Fruit fly (Drosophila melanogaster) whole organism, embryonic: Measurements from ENCODE around the gene Nepl7.

Experiments used
- Atf-2 ChIP-seq: fragments of 200-800 bp; sonication (Bioruptor generic); optimal IDR thresholded peaks from 2 replicates; lab custom pipeline; 2016; ENCODE audit warnings: missing biosample characterization, missing genetic modification characterization
- CG10274 ChIP-seq: fragments of 200-800 bp; sonication (Bioruptor generic); optimal IDR thresholded peaks from 3 replicates; lab custom pipeline; 2017; ENCODE audit warnings: missing biosample characterization, mild to moderate bottlenecking, missing genetic modification characterization
- CG10654 ChIP-seq: fragments of 200-800 bp; sonication (Bioruptor generic); optimal IDR thresholded peaks from 2 replicates; lab custom pipeline; 2016; ENCODE audit warnings: missing biosample characterization, missing genetic modification characterization
- CG11085 ChIP-seq: fragments of 200-800 bp; sonication (Bioruptor generic); IDR thresholded peaks from 2 replicates; pipeline ENCODE4 v1.3.6; 2022; ENCODE audit warnings: missing biosample characterization, missing genetic modification characterization
- CG14441 ChIP-seq: fragments of 200-800 bp; sonication (Bioruptor generic); IDR thresholded peaks from 2 replicates; pipeline ENCODE4 v1.3.6; 2022; ENCODE audit warnings: missing biosample characterization, missing genetic modification characterization
- CG14667 ChIP-seq: fragments of 200-800 bp; sonication (Bioruptor generic); IDR thresholded peaks from 2 replicates; pipeline ENCODE4 v1.3.6; 2022; ENCODE audit warnings: missing biosample characterization, missing genetic modification characterization
- CG15011 ChIP-seq: fragments of 200-800 bp; sonication (Bioruptor generic); optimal IDR thresholded peaks from 3 replicates; lab custom pipeline; 2018; ENCODE audit warnings: missing biosample characterization, mild to moderate bottlenecking, missing genetic modification characterization
- CG15269 ChIP-seq: fragments of 200-800 bp; sonication (Bioruptor generic); optimal IDR thresholded peaks from 2 replicates; lab custom pipeline; 2018; ENCODE audit warnings: missing biosample characterization, mild to moderate bottlenecking, missing genetic modification characterization, moderate library complexity
- CG1602 ChIP-seq: fragments of 200-800 bp; sonication (Bioruptor generic); optimal IDR thresholded peaks from 3 replicates; lab custom pipeline; 2016; ENCODE audit warnings: missing biosample characterization, missing genetic modification characterization
- CG17186 ChIP-seq: fragments of 200-800 bp; sonication (Bioruptor generic); optimal IDR thresholded peaks from 3 replicates; lab custom pipeline; 2017; ENCODE audit warnings: missing biosample characterization, missing genetic modification reagents, missing genetic modification characterization
- CG17829 ChIP-seq: fragments of 200-800 bp; optimal IDR thresholded peaks from 2 replicates; lab custom pipeline; 2019; ENCODE audit warnings: missing biosample characterization, mild to moderate bottlenecking, missing genetic modification characterization, moderate library complexity
- CG3281 ChIP-seq: fragments of 200-800 bp; sonication (Bioruptor generic); optimal IDR thresholded peaks from 3 replicates; lab custom pipeline; 2017; ENCODE audit warnings: missing biosample characterization, mild to moderate bottlenecking, missing genetic modification characterization
- CG33557 ChIP-seq: fragments of 200-800 bp; sonication (Bioruptor generic); optimal IDR thresholded peaks from 2 replicates; lab custom pipeline; 2019; ENCODE audit warnings: missing biosample characterization, mild to moderate bottlenecking, missing genetic modification characterization, moderate library complexity
- CG34224 ChIP-seq: fragments of 200-800 bp; sonication (Bioruptor generic); IDR thresholded peaks from 3 replicates; pipeline ENCODE4 v1.3.6; 2022; ENCODE audit warnings: missing biosample characterization, missing genetic modification characterization; ENCODE audit not compliant: partially characterized antibody
- CG4617 ChIP-seq: fragments of 200-800 bp; sonication (Bioruptor generic); optimal IDR thresholded peaks from 3 replicates; lab custom pipeline; 2016; ENCODE audit warnings: missing biosample characterization, missing genetic modification characterization, borderline replicate concordance
- CG7556 ChIP-seq: fragments of 200-800 bp; sonication (Bioruptor generic); optimal IDR thresholded peaks from 2 replicates; lab custom pipeline; 2017; ENCODE audit warnings: missing biosample characterization, mild to moderate bottlenecking, missing genetic modification characterization
- CG7745 ChIP-seq: fragments of 200-800 bp; sonication (Bioruptor generic); optimal IDR thresholded peaks from 2 replicates; lab custom pipeline; 2018; ENCODE audit warnings: missing biosample characterization, mild to moderate bottlenecking, missing genetic modification characterization, moderate library complexity
- CG9797 ChIP-seq: fragments of 200-800 bp; sonication (Bioruptor generic); optimal IDR thresholded peaks from 3 replicates; lab custom pipeline; 2018; ENCODE audit warnings: missing biosample characterization, mild to moderate bottlenecking, missing genetic modification characterization
- Deaf1 ChIP-seq: fragments of 200-800 bp; optimal IDR thresholded peaks from 3 replicates; lab custom pipeline; 2019; ENCODE audit warnings: missing biosample characterization, mild to moderate bottlenecking, missing genetic modification characterization, moderate library complexity
- E2f1 ChIP-seq: fragments of 200-800 bp; sonication (Bioruptor generic); IDR thresholded peaks from 2 replicates; pipeline ENCODE4 v1.3.6; 2022; ENCODE audit warnings: missing biosample characterization, missing genetic modification characterization
- Ets97D ChIP-seq: fragments of 200-800 bp; sonication (Bioruptor generic); optimal IDR thresholded peaks from 3 replicates; lab custom pipeline; 2016; ENCODE audit warnings: missing biosample characterization, missing genetic modification characterization
- HLH4C ChIP-seq: fragments of 200-800 bp; sonication (Bioruptor generic); IDR thresholded peaks from 3 replicates; pipeline ENCODE4 v1.3.6; 2022; ENCODE audit warnings: missing biosample characterization, missing genetic modification characterization; ENCODE audit not compliant: partially characterized antibody
- Hr51 ChIP-seq, 2 experiments: fragments of 200-800 bp; sonication (Bioruptor generic); optimal IDR thresholded peaks; 2 replicates in 1 of 2; 3 replicates in 1 of 2; lab custom pipeline; 2016 to 2018; ENCODE audit warnings: missing biosample characterization in 2 of 2, missing genetic modification characterization in 2 of 2, mild to moderate bottlenecking in 1 of 2, moderate library complexity in 1 of 2
- MESR4 ChIP-seq: fragments of 200-800 bp; sonication (Bioruptor generic); optimal IDR thresholded peaks from 2 replicates; lab custom pipeline; 2018; ENCODE audit warnings: missing biosample characterization, mild to moderate bottlenecking, missing genetic modification characterization, moderate library complexity
- Nf-YB ChIP-seq: fragments of 200-800 bp; sonication (Bioruptor generic); optimal IDR thresholded peaks from 3 replicates; lab custom pipeline; 2019; ENCODE audit warnings: missing biosample characterization, mild to moderate bottlenecking, missing genetic modification characterization, moderate library complexity
- Nf-YC ChIP-seq: fragments of 200-800 bp; optimal IDR thresholded peaks from 3 replicates; lab custom pipeline; 2019; ENCODE audit warnings: missing biosample characterization, mild to moderate bottlenecking, missing genetic modification characterization, moderate library complexity
- NfI ChIP-seq: fragments of 200-800 bp; sonication (Bioruptor generic); optimal IDR thresholded peaks from 3 replicates; lab custom pipeline; 2018; ENCODE audit warnings: missing biosample characterization, mild to moderate bottlenecking, missing genetic modification characterization, moderate library complexity
- Ptx1 ChIP-seq: fragments of 200-800 bp; sonication (Bioruptor generic); IDR thresholded peaks from 2 replicates; pipeline ENCODE4 v1.3.6; 2022; ENCODE audit warnings: missing biosample characterization, missing genetic modification characterization
- Scr ChIP-seq: fragments of 200-800 bp; sonication (Bioruptor generic); IDR thresholded peaks from 2 replicates; pipeline ENCODE4 v1.3.6; 2022; ENCODE audit warnings: missing biosample characterization, missing genetic modification characterization; ENCODE audit not compliant: partially characterized antibody
- Stat92E ChIP-seq, 3 experiments: fragments of >200 bp in 2 of 3; fragments of 200-800 bp in 1 of 3; sonication (Bioruptor generic) in 1 of 3; optimal IDR thresholded peaks; 2 replicates each; lab custom pipeline; 2017 to 2019; ENCODE audit warnings: missing biosample characterization in 3 of 3, missing genetic modification characterization in 3 of 3, mild to moderate bottlenecking in 1 of 3, moderate library complexity in 1 of 3
- ac ChIP-seq: fragments of 200-800 bp; sonication (Bioruptor generic); optimal IDR thresholded peaks from 3 replicates; lab custom pipeline; 2017; ENCODE audit warnings: missing biosample characterization, mild to moderate bottlenecking, missing genetic modification characterization
- chn ChIP-seq: fragments of 200-800 bp; sonication (Bioruptor generic); optimal IDR thresholded peaks from 2 replicates; lab custom pipeline; 2016; ENCODE audit warnings: missing biosample characterization, missing genetic modification characterization
- emc ChIP-seq: fragments of 200-800 bp; sonication (Bioruptor generic); optimal IDR thresholded peaks from 2 replicates; lab custom pipeline; 2016; ENCODE audit warnings: missing biosample characterization, missing genetic modification characterization
- ewg ChIP-seq: fragments of 200-800 bp; sonication (Bioruptor generic); optimal IDR thresholded peaks from 3 replicates; lab custom pipeline; 2017; ENCODE audit warnings: mild to moderate bottlenecking, missing biosample characterization, missing genetic modification reagents, missing genetic modification characterization
- fd102C ChIP-seq: fragments of 200-800 bp; sonication (Bioruptor generic); optimal IDR thresholded peaks from 2 replicates; lab custom pipeline; 2018; ENCODE audit warnings: missing biosample characterization, mild to moderate bottlenecking, missing genetic modification characterization, moderate library complexity
- h ChIP-seq: fragments of >200 bp; optimal IDR thresholded peaks from 2 replicates; lab custom pipeline; 2017
- hb ChIP-seq: fragments of 200-800 bp; sonication (Bioruptor generic); IDR thresholded peaks from 3 replicates; pipeline ENCODE4 v1.3.6; 2022; ENCODE audit warnings: missing biosample characterization, missing genetic modification characterization; ENCODE audit not compliant: partially characterized antibody
- kah ChIP-seq: fragments of 200-800 bp; sonication (Bioruptor generic); optimal IDR thresholded peaks from 2 replicates; lab custom pipeline; 2018; ENCODE audit warnings: missing biosample characterization, mild to moderate bottlenecking, missing genetic modification characterization
- kay ChIP-seq: fragments of 200-800 bp; sonication (Bioruptor generic); optimal IDR thresholded peaks from 2 replicates; lab custom pipeline; 2016; ENCODE audit warnings: missing biosample characterization, missing genetic modification characterization
- lilli ChIP-seq: fragments of 200-800 bp; sonication (Bioruptor generic); optimal IDR thresholded peaks from 3 replicates; lab custom pipeline; 2016; ENCODE audit warnings: missing biosample characterization, missing genetic modification characterization
- onecut ChIP-seq: fragments of 200-800 bp; sonication (Bioruptor generic); IDR thresholded peaks from 2 replicates; pipeline ENCODE4 v1.3.6; 2022; ENCODE audit warnings: missing biosample characterization, missing genetic modification characterization
- p53 ChIP-seq: fragments of 200-800 bp; sonication (Bioruptor generic); optimal IDR thresholded peaks from 2 replicates; lab custom pipeline; 2016; ENCODE audit warnings: missing biosample characterization, missing genetic modification characterization
- pho ChIP-seq: fragments of 200-800 bp; sonication (Bioruptor generic); optimal IDR thresholded peaks from 2 replicates; lab custom pipeline; 2016; ENCODE audit warnings: missing biosample characterization, missing genetic modification characterization
- psq ChIP-seq: fragments of 200-800 bp; sonication (Bioruptor generic); optimal IDR thresholded peaks from 2 replicates; lab custom pipeline; 2017; ENCODE audit warnings: missing biosample characterization, missing genetic modification characterization
- slbo ChIP-seq: fragments of 200-800 bp; sonication (Bioruptor generic); IDR thresholded peaks from 2 replicates; pipeline ENCODE4 v1.3.6; 2022; ENCODE audit warnings: missing biosample characterization, missing genetic modification characterization
- sr ChIP-seq: fragments of 200-800 bp; sonication (Bioruptor generic); IDR thresholded peaks from 3 replicates; pipeline ENCODE4 v1.3.6; 2022; ENCODE audit warnings: missing biosample characterization, missing genetic modification characterization
- tin ChIP-seq: fragments of 200-800 bp; sonication (Bioruptor generic); optimal IDR thresholded peaks from 3 replicates; lab custom pipeline; 2016; ENCODE audit warnings: missing biosample characterization, missing genetic modification characterization
- usp ChIP-seq: fragments of >200 bp; optimal IDR thresholded peaks from 2 replicates; lab custom pipeline; 2017; ENCODE audit warnings: missing biosample characterization, missing genetic modification characterization
- wek ChIP-seq: fragments of 200-800 bp; sonication (Bioruptor generic); optimal IDR thresholded peaks from 3 replicates; lab custom pipeline; 2018; ENCODE audit warnings: missing biosample characterization, mild to moderate bottlenecking, missing genetic modification characterization, moderate library complexity

Gene Nepl7

DNA sequence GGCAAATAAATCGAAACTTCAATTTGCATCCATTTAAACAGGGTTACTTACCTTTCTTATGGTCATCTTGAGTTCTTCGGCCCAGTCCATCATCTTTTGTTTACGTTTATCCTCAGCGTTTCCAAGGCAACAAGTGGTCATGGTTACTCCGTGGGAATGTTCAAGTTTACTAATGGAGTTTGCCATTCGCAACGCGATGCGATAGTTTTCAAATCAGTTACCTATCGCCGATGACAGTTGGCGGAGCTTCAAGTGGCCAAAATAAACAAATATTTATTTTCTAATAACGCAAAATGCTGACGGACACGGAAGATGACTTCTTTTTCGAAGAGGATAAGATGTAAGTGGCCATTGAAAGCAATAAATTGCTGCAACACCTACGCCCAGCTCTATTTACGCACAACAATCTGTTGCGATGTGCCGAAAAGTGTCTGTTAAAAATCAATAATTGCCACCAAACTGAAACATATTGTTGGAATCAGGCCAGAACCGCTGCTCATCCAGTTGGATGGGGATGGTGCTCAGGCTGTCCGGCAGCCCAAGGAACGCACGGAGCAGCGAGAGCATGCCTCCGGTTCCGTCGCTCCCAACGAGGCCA, 25.4 kb upstream of the Nepl7 start, which contains the start of the genes IFT43 and PICK1 (continued):
- no peak for TF ChIP-seq pho (GFP tag; lab: Kevin White, UChicago)
- TF ChIP-seq CG33557 (GFP tag; lab: Kevin White, UChicago) = no peak
- no peak for TF ChIP-seq E2f1 (GFP tag; lab: Robert Waterston, UW)
- no peak for TF ChIP-seq CG7556 (GFP tag; lab: Kevin White, UChicago)
- TF ChIP-seq h (lab: Kevin White, UChicago) = no peak
- TF ChIP-seq CG10654 (GFP tag; lab: Kevin White, UChicago) = no peak
- TF ChIP-seq Nf-YC (tag; lab: Kevin White, UChicago) = no peak
- TF ChIP-seq lilli (GFP tag; lab: Kevin White, UChicago) = no peak
- TF ChIP-seq CG10274 (GFP tag; lab: Kevin White, UChicago) = no peak
- peak; percentile 79 for TF ChIP-seq CG34224 (GFP tag; lab: Robert Waterston, UW)
- TF ChIP-seq p53 (GFP tag; lab: Kevin White, UChicago) = no peak
- no peak for TF ChIP-seq Nf-YB (GFP tag; lab: Kevin White, UChicago)
- no peak for TF ChIP-seq CG17186 (GFP tag; lab: Kevin White, UChicago)
- peak; percentile 99 for TF ChIP-seq kah (GFP tag; lab: Kevin White, UChicago)
- TF ChIP-seq sr (GFP tag; lab: Robert Waterston, UW) = no peak
- no peak for TF ChIP-seq CG15269
- TF ChIP-seq CG7745 = no peak
- TF ChIP-seq Ptx1 (GFP tag; lab: Robert Waterston, UW) = no peak
- no peak for TF ChIP-seq slbo (GFP tag; lab: Robert Waterston, UW)
- TF ChIP-seq Stat92E (GFP tag; optimal IDR thresholded peaks at IDR 0.05; lab: Kevin White, UChicago) = no peak
- no peak for TF ChIP-seq psq (GFP tag; lab: Kevin White, UChicago)
- TF ChIP-seq ewg = no peak
- TF ChIP-seq ac (GFP tag; lab: Kevin White, UChicago) = no peak
- no peak for TF ChIP-seq emc (GFP tag; lab: Kevin White, UChicago)
- TF ChIP-seq usp = no peak
- no peak for TF ChIP-seq CG15011 (GFP tag; lab: Kevin White, UChicago)
- TF ChIP-seq CG17829 (tag; lab: Kevin White, UChicago) = no peak
- TF ChIP-seq HLH4C (GFP tag; lab: Robert Waterston, UW) = peak; percentile 77
- no peak for TF ChIP-seq chn (GFP tag; lab: Kevin White, UChicago)
- TF ChIP-seq Hr51 (GFP tag; optimal IDR thresholded peaks at IDR 0.05; lab: Kevin White, UChicago) = no peak
- no peak for TF ChIP-seq CG14441 (GFP tag; lab: Robert Waterston, UW)

DNA sequence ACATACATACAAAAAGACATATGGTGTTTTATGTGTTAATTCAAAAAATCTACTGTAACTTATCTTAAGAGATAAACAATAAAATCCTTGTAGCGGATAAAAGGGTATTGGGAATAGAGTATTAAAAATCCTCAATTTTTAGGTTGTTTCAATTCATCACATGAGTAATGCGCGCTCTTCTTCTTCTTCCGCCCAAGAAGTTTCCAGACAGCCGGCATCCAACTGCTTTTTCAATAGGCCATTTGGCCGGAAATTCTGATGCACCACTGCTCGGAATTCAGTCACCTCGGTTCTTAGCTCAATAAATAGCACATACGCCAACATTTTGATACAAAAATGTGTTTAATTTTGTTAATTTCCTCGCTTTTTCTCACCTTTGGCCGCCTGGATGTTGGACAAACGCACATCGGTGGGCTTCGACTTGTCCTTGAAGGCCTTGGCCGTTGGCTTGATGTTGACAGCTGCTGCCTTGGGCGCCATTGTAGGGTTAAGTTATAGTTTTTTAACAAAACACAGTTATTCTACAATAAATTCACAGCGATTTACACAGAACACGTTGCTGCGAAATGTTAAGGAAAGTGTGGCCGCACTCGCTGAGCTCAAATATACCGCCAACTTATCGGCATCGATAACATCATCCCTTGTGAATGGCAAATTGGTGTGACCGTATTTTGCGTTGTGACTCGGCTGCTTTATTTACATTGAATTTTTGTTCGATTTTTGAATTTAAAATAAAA, 23.0 kb upstream of the Nepl7 start, which contains the start of the genes CCT4 and CG6153:
Gene CCT4 (minus strand): TSS at position 592 of the 737 bp plus-strand sequence.
Gene CG6153 (plus strand): TSS at position 651 of the 737 bp plus-strand sequence.
- TF ChIP-seq Scr (GFP tag; lab: Robert Waterston, UW) (peak; percentile 38; the same call in 1 of the 2 replicates), CG1602 (GFP tag; lab: Kevin White, UChicago) (no peak), hb (GFP tag; lab: Robert Waterston, UW) (peak; percentile 46; the same call in 1 of the 3 replicates), fd102C (GFP tag; lab: Kevin White, UChicago) (no peak), kay (peak; percentile 46), NfI (no peak), CG9797 (GFP tag; lab: Kevin White, UChicago) (peak; percentile 84), onecut (GFP tag; lab: Robert Waterston, UW) (peak; percentile 38), CG3281 (GFP tag; lab: Kevin White, UChicago) (no peak), CG17186 (GFP tag; lab: Kevin White, UChicago) (peak; percentile 7), CG11085 (GFP tag; lab: Robert Waterston, UW) (no peak), Ets97D (GFP tag; lab: Kevin White, UChicago) (peak; percentile 71), CG14667 (GFP tag; lab: Robert Waterston, UW) (no peak), CG4617 (GFP tag; lab: Kevin White, UChicago) (peak; percentile 80), MESR4 (GFP tag; lab: Kevin White, UChicago) (peak; percentile 62), Deaf1 (no peak), wek (GFP tag; lab: Kevin White, UChicago) (no peak), tin (no peak), Atf-2 (GFP tag; lab: Kevin White, UChicago) (no peak)
